Fruit fly (Drosophila melanogaster): Measurements from ENCODE around the gene CG10096.

DNA sequence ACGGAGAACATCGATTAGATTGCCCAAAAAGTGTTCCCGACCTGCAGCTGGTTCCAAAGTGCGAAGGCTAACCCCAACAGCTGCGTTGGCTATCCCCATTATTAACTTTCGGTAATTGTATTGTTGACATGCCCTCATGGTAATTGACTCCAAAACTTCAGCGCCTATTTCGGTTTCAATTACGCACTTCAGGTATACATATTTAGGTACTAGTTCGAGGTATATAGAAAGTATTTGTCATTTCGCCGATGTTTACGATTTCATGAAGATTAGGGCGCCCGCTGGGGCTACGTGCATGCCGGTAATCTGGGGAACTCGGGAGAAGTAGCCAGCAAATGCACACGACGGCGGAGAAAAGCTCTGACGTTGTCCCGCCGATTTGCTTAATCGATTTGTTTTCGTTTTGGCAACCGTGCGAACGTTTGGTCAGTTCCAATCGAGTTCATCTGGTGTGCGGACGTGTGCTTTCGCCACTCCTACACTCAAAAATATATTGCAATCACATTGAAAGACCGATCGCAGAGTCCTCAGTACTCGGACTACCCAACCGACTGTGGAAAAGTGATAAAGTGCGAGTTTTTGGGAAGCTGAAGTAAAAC is 45.3 kb upstream of the CG10096 start:
- TF ChIP-seq insv (optimal IDR thresholded peaks at IDR 0.05): no peak
- TF ChIP-seq psq (optimal IDR thresholded peaks at IDR 0.05): no peak
- TF ChIP-seq Sin3A (optimal IDR thresholded peaks at IDR 0.05): no peak
- no peak for TF ChIP-seq h (optimal IDR thresholded peaks at IDR 0.05)

Measured in Kc167 (cell line).